Worm (Caenorhabditis elegans) whole organism, young adult: Measurements from ENCODE around the gene fbxb-11.

Experiments used
- B0336.3 ChIP-seq: fragments of 200-800 bp; sonication (Bioruptor generic); IDR thresholded peaks from 2 replicates; pipeline ENCODE4 v1.3.6; 2022; ENCODE audit warnings: missing genetic modification characterization, missing compliant biosample characterization
- C06A6.2 ChIP-seq: fragments of 200-800 bp; sonication (Bioruptor generic); conservative IDR thresholded peaks from 2 replicates; pipeline ENCODE4 v1.3.6; 2022; ENCODE audit warnings: missing genetic modification characterization, missing compliant biosample characterization
- C17E4.6 ChIP-seq: fragments of 200-800 bp; sonication (Bioruptor generic); IDR thresholded peaks from 2 replicates; pipeline ENCODE4 v1.3.6; 2022; ENCODE audit warnings: missing genetic modification reagents, missing genetic modification characterization, missing compliant biosample characterization
- D2030.7 ChIP-seq: fragments of 200-800 bp; sonication (Bioruptor generic); IDR thresholded peaks from 2 replicates; pipeline ENCODE4 v1.3.6; 2022; ENCODE audit warnings: missing genetic modification reagents, missing genetic modification characterization, missing compliant biosample characterization
- F22D6.2 ChIP-seq: sonication (generic microtip); optimal IDR thresholded peaks from 2 replicates; lab custom pipeline; 2016; ENCODE audit warnings: mild to moderate bottlenecking, missing genetic modification characterization, missing compliant biosample characterization
- F39B2.1 ChIP-seq: fragments of 200-800 bp; sonication (Bioruptor generic); IDR thresholded peaks from 2 replicates; pipeline ENCODE4 v1.3.6; 2022; ENCODE audit warnings: missing genetic modification reagents, missing genetic modification characterization, missing compliant biosample characterization
- F55B11.4 ChIP-seq: sonication (generic microtip); optimal IDR thresholded peaks from 2 replicates; lab custom pipeline; 2016; ENCODE audit warnings: missing compliant biosample characterization, missing genetic modification characterization, borderline replicate concordance; ENCODE audit not compliant: insufficient read depth
- F57A8.1 ChIP-seq: fragments of 200-800 bp; sonication (Bioruptor generic); optimal IDR thresholded peaks from 2 replicates; lab custom pipeline; 2018; ENCODE audit warnings: mild to moderate bottlenecking, missing genetic modification characterization, moderate library complexity, missing compliant biosample characterization
- F57C9.4 ChIP-seq: sonication (generic microtip); optimal IDR thresholded peaks from 2 replicates; lab custom pipeline; 2017; ENCODE audit warnings: mild to moderate bottlenecking, missing genetic modification characterization, missing compliant biosample characterization
- K11D2.4 ChIP-seq: fragments of 200-800 bp; sonication (Bioruptor generic); IDR thresholded peaks from 2 replicates; pipeline ENCODE4 v1.3.6; 2022; ENCODE audit warnings: missing genetic modification reagents, missing genetic modification characterization, missing compliant biosample characterization
- K12H6.12 ChIP-seq: fragments of 200-800 bp; sonication (Bioruptor generic); optimal IDR thresholded peaks from 2 replicates; lab custom pipeline; 2018; ENCODE audit warnings: mild to moderate bottlenecking, missing genetic modification characterization, missing compliant biosample characterization
- Y79H2A.3 ChIP-seq: fragments of 200-800 bp; sonication (Bioruptor generic); conservative IDR thresholded peaks from 2 replicates; pipeline ENCODE4 v1.3.6; 2022; ENCODE audit warnings: missing genetic modification reagents, missing genetic modification characterization, missing compliant biosample characterization
- athp-1 ChIP-seq: sonication (generic microtip); optimal IDR thresholded peaks from 2 replicates; lab custom pipeline; 2017; ENCODE audit warnings: mild to moderate bottlenecking, missing genetic modification characterization, missing compliant biosample characterization
- attf-3 ChIP-seq: fragments of 200-800 bp; sonication (Bioruptor generic); conservative IDR thresholded peaks from 2 replicates; pipeline ENCODE4 v1.3.6; 2022; ENCODE audit warnings: missing genetic modification reagents, missing genetic modification characterization, missing compliant biosample characterization
- ccch-3 ChIP-seq: fragments of 200-800 bp; sonication (Bioruptor generic); optimal IDR thresholded peaks from 2 replicates; lab custom pipeline; 2018; ENCODE audit warnings: mild to moderate bottlenecking, missing genetic modification characterization, missing compliant biosample characterization
- cebp-1 ChIP-seq, 2 experiments: fragments of 200-800 bp in 1 of 2; sonication (Bioruptor generic) in 1 of 2; sonication (generic microtip) in 1 of 2; IDR thresholded peaks in 1 of 2; optimal IDR thresholded peaks in 1 of 2; 2 replicates each; pipeline versions ENCODE4 v1.3.6 to Lab custom; 2017 to 2022; ENCODE audit warnings: missing compliant biosample characterization in 2 of 2, missing genetic modification characterization in 2 of 2, mild to moderate bottlenecking in 1 of 2, missing genetic modification reagents in 1 of 2, moderate library complexity in 1 of 2
- cebp-2 ChIP-seq: fragments of 200-800 bp; sonication (Bioruptor generic); IDR thresholded peaks from 2 replicates; pipeline ENCODE4 v1.3.6; 2022; ENCODE audit warnings: missing genetic modification characterization, missing compliant biosample characterization
- ceh-40 ChIP-seq: fragments of 200-800 bp; sonication (Bioruptor generic); IDR thresholded peaks from 2 replicates; pipeline ENCODE4 v1.3.6; 2022; ENCODE audit warnings: missing genetic modification characterization, missing compliant biosample characterization
- die-1 ChIP-seq: sonication (generic microtip); optimal IDR thresholded peaks from 2 replicates; lab custom pipeline; 2016; ENCODE audit warnings: missing genotype, mild to moderate bottlenecking, missing genetic modification characterization, missing compliant biosample characterization
- gei-17 ChIP-seq: fragments of 200-800 bp; sonication (Bioruptor generic); optimal IDR thresholded peaks from 2 replicates; lab custom pipeline; 2018; ENCODE audit warnings: mild to moderate bottlenecking, missing genetic modification characterization, missing compliant biosample characterization
- him-1 ChIP-seq: sonication (generic microtip); optimal IDR thresholded peaks from 2 replicates; lab custom pipeline; 2016; ENCODE audit warnings: missing genotype, missing genetic modification reagents, missing genetic modification characterization, missing compliant biosample characterization
- hlh-26 ChIP-seq: fragments of 200-800 bp; sonication (Bioruptor generic); conservative IDR thresholded peaks from 2 replicates; pipeline ENCODE4 v1.3.6; 2022; ENCODE audit warnings: missing genetic modification reagents, missing genetic modification characterization, missing compliant biosample characterization
- hsf-1 ChIP-seq: fragments of 200-800 bp; sonication (Bioruptor generic); IDR thresholded peaks from 2 replicates; pipeline ENCODE4 v1.3.6; 2022; ENCODE audit warnings: missing genetic modification reagents, missing genetic modification characterization, missing compliant biosample characterization
- let-607 ChIP-seq, 2 experiments: fragments of 200-800 bp in 1 of 2; sonication (Bioruptor generic) in 1 of 2; sonication (generic microtip) in 1 of 2; optimal IDR thresholded peaks; 2 replicates each; lab custom pipeline; 2016 to 2018; ENCODE audit warnings: mild to moderate bottlenecking in 2 of 2, missing compliant biosample characterization in 2 of 2, missing genetic modification characterization in 2 of 2, moderate library complexity in 2 of 2, missing genotype in 1 of 2
- lin-26 ChIP-seq: fragments of 200-800 bp; sonication (Bioruptor generic); IDR thresholded peaks from 2 replicates; pipeline ENCODE4 v1.3.6; 2022; ENCODE audit warnings: missing genetic modification reagents, missing genetic modification characterization, missing compliant biosample characterization
- lir-1 ChIP-seq: fragments of 200-800 bp; sonication (Bioruptor generic); conservative IDR thresholded peaks from 2 replicates; pipeline ENCODE4 v1.3.6; 2022; ENCODE audit warnings: missing genetic modification reagents, missing genetic modification characterization, missing compliant biosample characterization
- lsl-1 ChIP-seq: fragments of 200-800 bp; sonication (Bioruptor generic); optimal IDR thresholded peaks from 2 replicates; lab custom pipeline; 2018; ENCODE audit warnings: mild to moderate bottlenecking, missing genetic modification characterization, moderate library complexity, missing compliant biosample characterization
- madf-6 ChIP-seq: fragments of 200-800 bp; sonication (Bioruptor generic); IDR thresholded peaks from 2 replicates; pipeline ENCODE4 v1.3.6; 2022; ENCODE audit warnings: missing genetic modification reagents, missing genetic modification characterization, missing compliant biosample characterization
- madf-8 ChIP-seq: fragments of 200-800 bp; sonication (Bioruptor generic); conservative IDR thresholded peaks from 2 replicates; pipeline ENCODE4 v1.3.6; 2022; ENCODE audit warnings: missing genetic modification reagents, missing genetic modification characterization, missing compliant biosample characterization
- mcd-1 ChIP-seq: fragments of 200-800 bp; sonication (Bioruptor generic); IDR thresholded peaks from 2 replicates; pipeline ENCODE4 v1.3.6; 2022; ENCODE audit warnings: missing genetic modification reagents, missing genetic modification characterization, missing compliant biosample characterization
- mel-28 ChIP-seq: sonication (generic microtip); optimal IDR thresholded peaks from 2 replicates; lab custom pipeline; 2016; ENCODE audit warnings: borderline replicate concordance, mild to moderate bottlenecking, missing genetic modification characterization, missing compliant biosample characterization
- mxl-1 ChIP-seq: sonication (generic microtip); optimal IDR thresholded peaks from 2 replicates; lab custom pipeline; 2016; ENCODE audit warnings: missing genetic modification characterization, missing compliant biosample characterization
- nhr-27 ChIP-seq: fragments of 200-800 bp; sonication (Bioruptor generic); optimal IDR thresholded peaks from 2 replicates; lab custom pipeline; 2018; ENCODE audit warnings: mild to moderate bottlenecking, missing genetic modification characterization, moderate library complexity, missing compliant biosample characterization
- nhr-80 ChIP-seq: sonication (generic microtip); optimal IDR thresholded peaks from 2 replicates; lab custom pipeline; 2016; ENCODE audit warnings: missing genetic modification characterization, missing compliant biosample characterization
- pha-4 ChIP-seq: fragments of 150-350 bp; sonication (generic microtip); optimal IDR thresholded peaks from 2 replicates; lab custom pipeline; 2014; ENCODE audit warnings: missing biosample characterization, missing genetic modification reagents, missing genetic modification characterization
- sea-2 ChIP-seq: fragments of 200-800 bp; sonication (Bioruptor generic); IDR thresholded peaks from 2 replicates; pipeline ENCODE4 v1.3.6; 2022; ENCODE audit warnings: missing genetic modification characterization, missing compliant biosample characterization
- snpc-1.1 ChIP-seq: sonication (generic microtip); optimal IDR thresholded peaks from 2 replicates; lab custom pipeline; 2017; ENCODE audit warnings: missing genetic modification characterization, mild to moderate bottlenecking, missing compliant biosample characterization, antibody characterized with exemption, moderate library complexity, missing genotype, missing genetic modification reagents; ENCODE audit not compliant: insufficient read depth
- snpc-1.3 ChIP-seq: sonication (generic microtip); optimal IDR thresholded peaks from 2 replicates; lab custom pipeline; 2017; ENCODE audit warnings: missing genetic modification characterization, mild to moderate bottlenecking, missing compliant biosample characterization, antibody characterized with exemption, moderate library complexity, missing genotype, missing genetic modification reagents; ENCODE audit not compliant: insufficient read depth
- sptf-2 ChIP-seq: fragments of 200-800 bp; sonication (Bioruptor generic); optimal IDR thresholded peaks from 2 replicates; lab custom pipeline; 2018; ENCODE audit warnings: mild to moderate bottlenecking, missing genetic modification characterization, missing compliant biosample characterization
- tbp1 ChIP-seq: fragments of 200-800 bp; sonication (Bioruptor generic); optimal IDR thresholded peaks from 2 replicates; lab custom pipeline; 2018; ENCODE audit warnings: mild to moderate bottlenecking, missing genetic modification characterization, missing compliant biosample characterization
- unc-62 ChIP-seq: fragments of 150-350 bp; optimal IDR thresholded peaks from 2 replicates; lab custom pipeline; 2014; ENCODE audit warnings: missing biosample characterization, missing genetic modification reagents, missing genetic modification characterization
- xnd-1 ChIP-seq: sonication (generic microtip); optimal IDR thresholded peaks from 2 replicates; lab custom pipeline; 2016; ENCODE audit warnings: missing genotype, missing genetic modification reagents, missing genetic modification characterization, missing compliant biosample characterization
- zim-3 ChIP-seq: sonication (generic microtip); optimal IDR thresholded peaks from 2 replicates; lab custom pipeline; 2017; ENCODE audit warnings: mild to moderate bottlenecking, missing genetic modification characterization, moderate library complexity, missing compliant biosample characterization
- ztf-18 ChIP-seq: sonication (generic microtip); optimal IDR thresholded peaks from 2 replicates; lab custom pipeline; 2016; ENCODE audit warnings: missing genotype, mild to moderate bottlenecking, missing genetic modification characterization, missing compliant biosample characterization
- ztf-25 ChIP-seq: fragments of 200-800 bp; sonication (Bioruptor generic); IDR thresholded peaks from 2 replicates; pipeline ENCODE4 v1.3.6; 2022; ENCODE audit warnings: missing genetic modification reagents, missing genetic modification characterization, missing compliant biosample characterization
- ztf-6 ChIP-seq: fragments of 200-800 bp; sonication (Bioruptor generic); IDR thresholded peaks from 2 replicates; pipeline ENCODE4 v1.3.6; 2022; ENCODE audit warnings: missing genetic modification reagents, missing genetic modification characterization, missing compliant biosample characterization

The fbxb-11 gene

ce11 chrII:1724314-1724713 lies at the start of gene fbxb-11:
fbxb-11 (plus strand) TSS chrII:1724614.
- no peak for TF ChIP-seq lsl-1 (GFP tag; lab: Kevin White, UChicago)
- no peak for TF ChIP-seq F55B11.4 (tag; lab: Kevin White, UChicago)
- no peak for TF ChIP-seq F39B2.1 (GFP tag; lab: Robert Waterston, UW)
- no peak for TF ChIP-seq cebp-1 (GFP tag; IDR thresholded peaks at IDR 0.05; lab: Robert Waterston, UW)
- no peak for TF ChIP-seq cebp-1 (tag; optimal IDR thresholded peaks at IDR 0.05; lab: Kevin White, UChicago)
- no peak for TF ChIP-seq attf-3 (GFP tag; lab: Robert Waterston, UW)
- no peak for TF ChIP-seq unc-62 (GFP tag; lab: Kevin White, UChicago)
- TF ChIP-seq ztf-6 (GFP tag; lab: Robert Waterston, UW): no peak
- no peak for TF ChIP-seq mcd-1 (GFP tag; lab: Robert Waterston, UW)
- TF ChIP-seq lin-26 (GFP tag; lab: Robert Waterston, UW): no peak
- no peak for TF ChIP-seq zim-3
- no peak for TF ChIP-seq ztf-18 (tag; lab: Kevin White, UChicago)
- no peak for TF ChIP-seq snpc-1.3 (tag; lab: Kevin White, UChicago)
- no peak for TF ChIP-seq hlh-26 (GFP tag; lab: Robert Waterston, UW)
- no peak for TF ChIP-seq ceh-40 (GFP tag; lab: Robert Waterston, UW)
- TF ChIP-seq D2030.7 (GFP tag; lab: Robert Waterston, UW): no peak
- no peak for TF ChIP-seq B0336.3 (GFP tag; lab: Robert Waterston, UW)
- no peak for TF ChIP-seq Y79H2A.3
- no peak for TF ChIP-seq nhr-27

- TF ChIP-seq cebp-2 (GFP tag; lab: Robert Waterston, UW) (no peak), tbp1 (GFP tag; lab: Kevin White, UChicago) (no peak), die-1 (tag; lab: Kevin White, UChicago) (no peak), K12H6.12 (tag; lab: Kevin White, UChicago) (no peak), athp-1 (tag; lab: Kevin White, UChicago) (no peak), mel-28 (tag; lab: Kevin White, UChicago) (no peak), pha-4 (tag; lab: Kevin White, UChicago) (no peak), F57C9.4 (no peak), lir-1 (GFP tag; lab: Robert Waterston, UW) (no peak), xnd-1 (no peak), F57A8.1 (GFP tag; lab: Kevin White, UChicago) (no peak), mcd-1 (GFP tag; lab: Robert Waterston, UW) (no peak), F22D6.2 (tag; lab: Kevin White, UChicago) (no peak), lin-26 (GFP tag; lab: Robert Waterston, UW) (no peak), C17E4.6 (no peak), madf-6 (GFP tag; lab: Robert Waterston, UW) (no peak)
These were observed 48.3 kb upstream of the fbxb-11 start, which contains the start of gene fbxb-17 for ce11 chrII:1676088-1676487. fbxb-17 (plus strand) TSS chrII:1676388.

ce11 chrII:1679081-1679480 lies 45.3 kb upstream of the fbxb-11 start, which contains the start of gene irld-36:
irld-36 (plus strand) TSS chrII:1679381.
- TF ChIP-seq B0336.3 (GFP tag; lab: Robert Waterston, UW) (no peak), ccch-3 (GFP tag; lab: Kevin White, UChicago) (no peak), him-1 (no peak), madf-8 (GFP tag; lab: Robert Waterston, UW) (no peak), K11D2.4 (GFP tag; lab: Robert Waterston, UW) (no peak), ztf-25 (GFP tag; lab: Robert Waterston, UW) (no peak), snpc-1.3 (tag; lab: Kevin White, UChicago) (no peak), snpc-1.1 (tag; lab: Kevin White, UChicago) (no peak), xnd-1 (no peak), C06A6.2 (GFP tag; lab: Robert Waterston, UW) (no peak), gei-17 (no peak), let-607 (tag; optimal IDR thresholded peaks at IDR 0.05; lab: Kevin White, UChicago) (no peak), sea-2 (GFP tag; lab: Robert Waterston, UW) (no peak), D2030.7 (GFP tag; lab: Robert Waterston, UW) (no peak), nhr-80 (no peak), sptf-2 (GFP tag; lab: Kevin White, UChicago) (no peak), mxl-1 (tag; lab: Kevin White, UChicago) (no peak), hsf-1 (GFP tag; lab: Robert Waterston, UW) (no peak)
